Fruit fly (Drosophila melanogaster) whole organism, wandering third instar larva: Measurements from ENCODE around the gene alpha-Spec.

Experiments used
- Abd-B ChIP-seq: fragments of >200 bp; optimal IDR thresholded peaks from 2 replicates; lab custom pipeline; 2017; ENCODE audit warnings: missing biosample characterization, missing genetic modification characterization
- CG32264 ChIP-seq: fragments of 200-800 bp; sonication (Bioruptor generic); optimal IDR thresholded peaks from 2 replicates; lab custom pipeline; 2016; ENCODE audit warnings: missing biosample characterization, missing genetic modification characterization
- CG9705 ChIP-seq: fragments of 200-800 bp; sonication (Bioruptor generic); optimal IDR thresholded peaks from 2 replicates; lab custom pipeline; 2018; ENCODE audit warnings: missing biosample characterization, mild to moderate bottlenecking, missing genetic modification characterization
- Dif ChIP-seq: fragments of 200-275, 200-300 bp; sonication (Bioruptor generic); optimal IDR thresholded peaks from 2 replicates; lab custom pipeline; 2018; ENCODE audit warnings: missing biosample characterization, missing genetic modification characterization; ENCODE audit not compliant: partially characterized antibody
- HLH106 ChIP-seq: fragments of 200-800 bp; optimal IDR thresholded peaks from 3 replicates; lab custom pipeline; 2019; ENCODE audit warnings: missing biosample characterization, mild to moderate bottlenecking, missing genetic modification characterization, moderate library complexity
- Hnf4 ChIP-seq: fragments of 200-800 bp; sonication (Bioruptor generic); optimal IDR thresholded peaks from 2 replicates; lab custom pipeline; 2016; ENCODE audit warnings: missing biosample characterization, mild to moderate bottlenecking, missing genetic modification characterization
- Hr78 ChIP-seq: fragments of >200 bp; optimal IDR thresholded peaks from 2 replicates; lab custom pipeline; 2017; ENCODE audit warnings: missing biosample characterization, missing genetic modification characterization
- Hr83 ChIP-seq: fragments of 200-300 bp; sonication (Bioruptor generic); optimal IDR thresholded peaks from 2 replicates; lab custom pipeline; 2016; ENCODE audit warnings: missing biosample characterization, mild to moderate bottlenecking, missing genetic modification characterization, moderate library complexity; ENCODE audit not compliant: poor library complexity, severe bottlenecking
- Jra ChIP-seq: sonication (Bioruptor generic); optimal IDR thresholded peaks from 2 replicates; lab custom pipeline; 2016; ENCODE audit warnings: missing biosample characterization, missing genetic modification characterization
- Mio ChIP-seq: sonication (Bioruptor generic); optimal IDR thresholded peaks from 2 replicates; lab custom pipeline; 2016; ENCODE audit warnings: missing biosample characterization, missing genetic modification characterization
- Myc ChIP-seq: fragments of >200 bp; optimal IDR thresholded peaks from 2 replicates; lab custom pipeline; 2017
- N ChIP-seq: fragments of >200 bp; optimal IDR thresholded peaks from 2 replicates; lab custom pipeline; 2018; ENCODE audit warnings: missing biosample characterization, missing external identifiers, missing genetic modification characterization
- OdsH ChIP-seq: fragments of 200-800 bp; sonication (Bioruptor generic); optimal IDR thresholded peaks from 2 replicates; lab custom pipeline; 2016; ENCODE audit warnings: missing biosample characterization, mild to moderate bottlenecking, missing genetic modification characterization
- Rel ChIP-seq, 2 experiments: fragments of 200-800 bp; sonication (Bioruptor generic) in 1 of 2; optimal IDR thresholded peaks; 2 replicates in 1 of 2; 3 replicates in 1 of 2; lab custom pipeline; 2016 to 2019; ENCODE audit warnings: mild to moderate bottlenecking in 2 of 2, missing biosample characterization in 2 of 2, missing genetic modification characterization in 2 of 2, moderate library complexity in 1 of 2
- Sp1 ChIP-seq: fragments of 200-800 bp; sonication (Bioruptor generic); optimal IDR thresholded peaks from 3 replicates; lab custom pipeline; 2019; ENCODE audit warnings: missing biosample characterization, mild to moderate bottlenecking, missing genetic modification characterization, moderate library complexity
- Vsx2 ChIP-seq: fragments of 200-300, 225-300 bp; sonication (Bioruptor generic); optimal IDR thresholded peaks from 2 replicates; lab custom pipeline; 2018; ENCODE audit warnings: missing biosample characterization, missing genetic modification characterization; ENCODE audit not compliant: partially characterized antibody
- br ChIP-seq: fragments of 200-800 bp; sonication (Bioruptor generic); optimal IDR thresholded peaks from 2 replicates; lab custom pipeline; 2016; ENCODE audit warnings: missing biosample characterization, missing genetic modification characterization
- brk ChIP-seq: fragments of 200-800 bp; sonication (Bioruptor generic); optimal IDR thresholded peaks from 2 replicates; lab custom pipeline; 2016; ENCODE audit warnings: missing biosample characterization, mild to moderate bottlenecking, missing genetic modification characterization
- dl ChIP-seq, 2 experiments: fragments of 175-275, 200-275 bp in 1 of 2; fragments of 200-275 bp in 1 of 2; sonication (Bioruptor generic); optimal IDR thresholded peaks; lab custom pipeline; 2018; ENCODE audit warnings: mild to moderate bottlenecking in 2 of 2, missing biosample characterization in 2 of 2, missing genetic modification characterization in 2 of 2, moderate library complexity in 2 of 2; ENCODE audit not compliant: partially characterized antibody in 2 of 2, insufficient read depth in 1 of 2
- dmrt93B ChIP-seq: fragments of 200-800 bp; sonication (Bioruptor generic); optimal IDR thresholded peaks from 2 replicates; lab custom pipeline; 2018; ENCODE audit warnings: missing biosample characterization, mild to moderate bottlenecking, missing genetic modification characterization
- dsf ChIP-seq: sonication (Bioruptor generic); optimal IDR thresholded peaks from 2 replicates; lab custom pipeline; 2016; ENCODE audit warnings: missing biosample characterization, missing genetic modification characterization, borderline replicate concordance
- ey ChIP-seq: fragments of 200-800 bp; sonication (Bioruptor generic); optimal IDR thresholded peaks from 2 replicates; lab custom pipeline; 2016; ENCODE audit warnings: missing biosample characterization, missing genetic modification characterization
- fru ChIP-seq: fragments of 200-800 bp; sonication (Bioruptor generic); optimal IDR thresholded peaks from 3 replicates; lab custom pipeline; 2016; ENCODE audit warnings: missing biosample characterization, mild to moderate bottlenecking, missing genetic modification characterization
- h ChIP-seq: fragments of 200-800 bp; sonication (Bioruptor generic); optimal IDR thresholded peaks from 3 replicates; lab custom pipeline; 2016; ENCODE audit warnings: missing biosample characterization, mild to moderate bottlenecking, missing genetic modification characterization
- jim ChIP-seq: fragments of 175-275, 200-325 bp; sonication (Bioruptor generic); optimal IDR thresholded peaks from 2 replicates; lab custom pipeline; 2016; ENCODE audit warnings: missing biosample characterization, mild to moderate bottlenecking, missing genetic modification characterization
- lola ChIP-seq: fragments of >200 bp; optimal IDR thresholded peaks from 2 replicates; lab custom pipeline; 2017; ENCODE audit warnings: missing biosample characterization, missing genetic modification characterization
- pan ChIP-seq: fragments of >200 bp; optimal IDR thresholded peaks from 2 replicates; lab custom pipeline; 2017
- psq ChIP-seq: fragments of 200-800 bp; sonication (Bioruptor generic); optimal IDR thresholded peaks from 3 replicates; lab custom pipeline; 2017; ENCODE audit warnings: missing biosample characterization, mild to moderate bottlenecking, missing genetic modification characterization, moderate library complexity
- rgr ChIP-seq: fragments of 200-800 bp; sonication (Bioruptor generic); optimal IDR thresholded peaks from 3 replicates; lab custom pipeline; 2016; ENCODE audit warnings: missing biosample characterization, mild to moderate bottlenecking, missing genetic modification characterization
- sage ChIP-seq: fragments of 200-800 bp; sonication (Bioruptor generic); optimal IDR thresholded peaks from 2 replicates; lab custom pipeline; 2016; ENCODE audit warnings: missing biosample characterization, mild to moderate bottlenecking, missing genetic modification characterization
- sv ChIP-seq: fragments of 200-800 bp; sonication (Bioruptor generic); optimal IDR thresholded peaks from 3 replicates; lab custom pipeline; 2016; ENCODE audit warnings: missing biosample characterization, missing genetic modification characterization
- tai ChIP-seq: sonication (Bioruptor generic); optimal IDR thresholded peaks from 2 replicates; lab custom pipeline; 2016; ENCODE audit warnings: missing biosample characterization, missing genetic modification characterization
- usp ChIP-seq: fragments of >200 bp; optimal IDR thresholded peaks from 2 replicates; lab custom pipeline; 2017; ENCODE audit warnings: missing biosample characterization, missing genetic modification characterization
- woc ChIP-seq: sonication (Bioruptor generic); optimal IDR thresholded peaks from 2 replicates; lab custom pipeline; 2016; ENCODE audit warnings: missing biosample characterization, mild to moderate bottlenecking, missing genetic modification characterization

The alpha-Spec gene

dm6 chr3L:1772593-1772992, 22.5 kb downstream of the alpha-Spec start:
- no peak for TF ChIP-seq sv
- TF ChIP-seq Vsx2 (GFP tag; lab: Kevin White, UChicago) = no peak
- no peak for TF ChIP-seq brk (GFP tag; lab: Kevin White, UChicago)
- TF ChIP-seq N = no peak
- no peak for TF ChIP-seq Mio
- no peak for TF ChIP-seq h (GFP tag; lab: Kevin White, UChicago)
- TF ChIP-seq pan = no peak
- TF ChIP-seq Abd-B (GFP tag; lab: Kevin White, UChicago) = no peak
- TF ChIP-seq br (GFP tag; lab: Kevin White, UChicago) = no peak
- no peak for TF ChIP-seq tai (GFP tag; lab: Kevin White, UChicago)
- TF ChIP-seq Hr78 (GFP tag; lab: Kevin White, UChicago) = no peak
- TF ChIP-seq Dif (GFP tag; lab: Kevin White, UChicago) = no peak
- no peak for TF ChIP-seq usp (GFP tag; lab: Kevin White, UChicago)
- TF ChIP-seq Hr83 = no peak
- TF ChIP-seq CG32264 = no peak
- no peak for TF ChIP-seq dmrt93B
- no peak for TF ChIP-seq Jra (GFP tag; lab: Kevin White, UChicago)

dm6 chr3L:1771658-1772057, 23.5 kb downstream of the alpha-Spec start, which contains the start of gene Dhc62B:
Dhc62B (minus strand) TSS chr3L:1771758.
- no peak for TF ChIP-seq dmrt93B
- no peak for TF ChIP-seq brk (GFP tag; lab: Kevin White, UChicago)
- no peak for TF ChIP-seq OdsH (GFP tag; lab: Kevin White, UChicago)
- TF ChIP-seq rgr (GFP tag; lab: Kevin White, UChicago) = no peak
- no peak for TF ChIP-seq tai (GFP tag; lab: Kevin White, UChicago)
- no peak for TF ChIP-seq fru
- no peak for TF ChIP-seq h (GFP tag; lab: Kevin White, UChicago)
- no peak for TF ChIP-seq sv
- no peak for TF ChIP-seq woc (GFP tag; lab: Kevin White, UChicago)
- TF ChIP-seq Vsx2 (GFP tag; lab: Kevin White, UChicago) = no peak
- no peak for TF ChIP-seq lola (GFP tag; lab: Kevin White, UChicago)
- TF ChIP-seq Mio = no peak
- no peak for TF ChIP-seq Rel (GFP tag; optimal IDR thresholded peaks at IDR 0.05; lab: Kevin White, UChicago)
- no peak for TF ChIP-seq Rel (tag; optimal IDR thresholded peaks at IDR 0.05; lab: Kevin White, UChicago)
- no peak for TF ChIP-seq Sp1
- TF ChIP-seq Hnf4 (GFP tag; lab: Kevin White, UChicago) = no peak

dm6 chr3L:1756143-1756542, 39.0 kb downstream of the alpha-Spec start, which contains the start of gene CG8001:
CG8001 (plus strand) TSS chr3L:1756159.
- TF ChIP-seq Abd-B (GFP tag; lab: Kevin White, UChicago) (no peak), Rel (GFP tag; optimal IDR thresholded peaks at IDR 0.05; lab: Kevin White, UChicago) (no peak), Rel (tag; optimal IDR thresholded peaks at IDR 0.05; lab: Kevin White, UChicago) (peak; percentile 86)

dm6 chr3L:1755458-1755984, 39.6 kb downstream of the alpha-Spec start, which contains the start of gene Cht2:
Cht2 (minus strand) TSS chr3L:1755934.
- TF ChIP-seq sage (GFP tag; lab: Kevin White, UChicago) (no peak), pan (no peak), jim (no peak), sv (no peak), usp (GFP tag; lab: Kevin White, UChicago) (no peak), dl (GFP tag; optimal IDR thresholded peaks at IDR 0.05; lab: Kevin White, UChicago; ENCODE audit: insufficient read depth in 1 of 2, partially characterized antibody in 2 of 2) (peak in 1 of 2 experiments; percentile 67), ey (GFP tag; lab: Kevin White, UChicago) (no peak), Myc (lab: Kevin White, UChicago) (no peak), h (GFP tag; lab: Kevin White, UChicago) (peak; percentile 38), Sp1 (peak; percentile 27), CG9705 (GFP tag; lab: Kevin White, UChicago) (no peak), br (GFP tag; lab: Kevin White, UChicago) (peak; percentile 42), Hr83 (no peak), brk (GFP tag; lab: Kevin White, UChicago) (no peak), dmrt93B (no peak), Jra (GFP tag; lab: Kevin White, UChicago) (no peak), dsf (GFP tag; lab: Kevin White, UChicago) (no peak), Dif (GFP tag; lab: Kevin White, UChicago) (peak; percentile 91), Mio (no peak), psq (GFP tag; lab: Kevin White, UChicago) (no peak), lola (GFP tag; lab: Kevin White, UChicago) (no peak), fru (peak; percentile 38), HLH106 (tag; lab: Kevin White, UChicago) (no peak), CG32264 (no peak), Hnf4 (GFP tag; lab: Kevin White, UChicago) (no peak), Rel (GFP tag; optimal IDR thresholded peaks at IDR 0.05; lab: Kevin White, UChicago) (peak; percentile 4), Rel (tag; optimal IDR thresholded peaks at IDR 0.05; lab: Kevin White, UChicago) (peak; percentile 22), Vsx2 (GFP tag; lab: Kevin White, UChicago) (peak; percentile 86)
- TF ChIP-seq, all 38 proteins: peak for 8
